Worm (Caenorhabditis elegans): ENCODE results near the gene F53F4.17.

Gene F53F4.17

DNA sequence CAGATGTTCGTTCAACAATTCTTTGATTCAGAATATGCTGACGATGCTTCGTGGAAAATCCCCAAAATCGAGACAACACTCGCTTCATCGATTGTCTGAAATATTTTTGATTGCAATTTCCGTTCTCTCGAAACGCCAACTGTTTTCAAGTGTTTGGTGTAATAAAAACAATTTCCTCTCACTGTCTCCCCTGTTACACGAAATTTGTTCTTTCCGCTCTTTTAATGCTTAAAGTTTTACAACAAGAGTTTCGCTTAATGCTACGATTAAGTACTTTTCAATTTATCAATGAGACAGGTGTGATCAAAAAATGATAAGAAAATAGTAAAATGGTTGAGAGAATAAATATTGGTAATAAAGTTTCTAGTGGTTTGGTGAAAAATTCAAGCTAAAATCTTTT is 31.7 kb upstream of the F53F4.17 start, which contains the start of gene C56A3.6:
TSS of gene C56A3.6 (minus strand) at position 101 of the 400 bp plus-strand sequence.
- TF ChIP-seq lin-11 (tag; optimal IDR thresholded peaks at IDR 0.05) (no peak), lin-39 (tag; optimal IDR thresholded peaks at IDR 0.05) (no peak), fos-1 (tag; optimal IDR thresholded peaks at IDR 0.05) (no peak), nhr-11 (tag; optimal IDR thresholded peaks at IDR 0.05) (no peak), lin-13 (GFP tag; optimal IDR thresholded peaks at IDR 0.05) (no peak), R02D3.7 (tag; optimal IDR thresholded peaks at IDR 0.05) (no peak), ceh-82 (tag; optimal IDR thresholded peaks at IDR 0.05) (no peak), nhr-6 (tag; optimal IDR thresholded peaks at IDR 0.05) (no peak), dmd-4 (tag; optimal IDR thresholded peaks at IDR 0.05) (no peak), mdl-1 (tag; optimal IDR thresholded peaks at IDR 0.05) (no peak), sem-4 (tag; optimal IDR thresholded peaks at IDR 0.05) (no peak), lsy-2 (tag; optimal IDR thresholded peaks at IDR 0.05) (no peak), unc-55 (GFP tag; optimal IDR thresholded peaks at IDR 0.05) (no peak), Y55F3AM.14 (GFP tag; optimal IDR thresholded peaks at IDR 0.05) (no peak), zag-1 (tag; optimal IDR thresholded peaks at IDR 0.05) (no peak), F13H6.1 (tag; optimal IDR thresholded peaks at IDR 0.05) (no peak), skn-1 (tag; optimal IDR thresholded peaks at IDR 0.05) (no peak), nhr-21 (tag; optimal IDR thresholded peaks at IDR 0.05) (no peak), crh-2 (tag; optimal IDR thresholded peaks at IDR 0.05) (no peak)

DNA sequence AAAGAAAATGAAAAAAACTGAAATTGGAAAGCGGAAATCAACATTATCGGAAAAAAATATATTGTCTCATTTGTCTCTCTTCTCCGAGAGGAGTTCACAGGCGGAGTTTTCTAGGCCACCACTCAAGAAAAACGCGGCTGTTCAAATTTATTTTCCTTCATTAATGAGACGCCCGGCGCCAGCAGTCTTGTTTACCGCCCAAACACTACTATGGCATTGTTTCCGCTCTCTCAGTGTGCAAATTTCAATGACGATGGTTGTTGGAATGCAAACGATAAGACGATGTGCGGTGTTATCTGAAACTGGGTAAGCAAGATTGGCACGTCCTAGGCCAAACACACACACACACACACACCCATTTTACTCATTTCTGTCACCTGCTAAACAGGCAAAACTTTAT is 31.3 kb upstream of the F53F4.17 start, which contains the start of gene cav-2:
TSS of gene cav-2 (plus strand) at position 359 of the 400 bp plus-strand sequence.
- no peak for TF ChIP-seq nhr-10 (tag; optimal IDR thresholded peaks at IDR 0.05)
- TF ChIP-seq ceh-16 (tag; optimal IDR thresholded peaks at IDR 0.05): no peak
- TF ChIP-seq ZK546.5 (tag; optimal IDR thresholded peaks at IDR 0.05): no peak
- TF ChIP-seq nhr-11 (tag; optimal IDR thresholded peaks at IDR 0.05): no peak
- TF ChIP-seq nhr-21 (tag; optimal IDR thresholded peaks at IDR 0.05): peak; percentile 58
- TF ChIP-seq unc-39 (tag; optimal IDR thresholded peaks at IDR 0.05): no peak
- peak in 1 of 2 experiments; percentile 13 for TF ChIP-seq mdl-1 (tag; optimal IDR thresholded peaks at IDR 0.05)
- TF ChIP-seq skn-1 (tag; optimal IDR thresholded peaks at IDR 0.05): no peak
- TF ChIP-seq crh-2 (tag; optimal IDR thresholded peaks at IDR 0.05): peak; percentile 84
- no peak for TF ChIP-seq nhr-237 (tag; optimal IDR thresholded peaks at IDR 0.05)
- peak; percentile 62 for TF ChIP-seq snpc-4 (tag; optimal IDR thresholded peaks at IDR 0.05)
- TF ChIP-seq Y55F3AM.14 (GFP tag; optimal IDR thresholded peaks at IDR 0.05): no peak
- TF ChIP-seq dmd-4 (tag; optimal IDR thresholded peaks at IDR 0.05): no peak
- no peak for TF ChIP-seq elt-1 (tag; optimal IDR thresholded peaks at IDR 0.05)
- TF ChIP-seq aly-2 (tag; optimal IDR thresholded peaks at IDR 0.05): no peak
- no peak for TF ChIP-seq elt-3 (tag; optimal IDR thresholded peaks at IDR 0.05)
- no peak for TF ChIP-seq nhr-6 (tag; optimal IDR thresholded peaks at IDR 0.05)
- peak; percentile 48 for TF ChIP-seq nhr-129 (tag; optimal IDR thresholded peaks at IDR 0.05)
- no peak for TF ChIP-seq peb-1 (tag; optimal IDR thresholded peaks at IDR 0.05)
- no peak for TF ChIP-seq R02D3.7 (tag; optimal IDR thresholded peaks at IDR 0.05)
- TF ChIP-seq sma-3 (GFP tag; optimal IDR thresholded peaks at IDR 0.05): peak; percentile 83
- peak; percentile 34 for TF ChIP-seq lin-11 (tag; optimal IDR thresholded peaks at IDR 0.05)
- no peak for TF ChIP-seq blmp-1 (tag; optimal IDR thresholded peaks at IDR 0.05; ENCODE audit: insufficient read depth)
- TF ChIP-seq C34F6.9 (tag; optimal IDR thresholded peaks at IDR 0.05): peak; percentile 82
- TF ChIP-seq lin-13 (GFP tag; optimal IDR thresholded peaks at IDR 0.05): peak; percentile 64
- TF ChIP-seq sem-4 (tag; optimal IDR thresholded peaks at IDR 0.05): peak; percentile 59
- TF ChIP-seq egl-27 (tag; optimal IDR thresholded peaks at IDR 0.05): peak; percentile 36
- TF ChIP-seq F13H6.1 (tag; optimal IDR thresholded peaks at IDR 0.05): peak; percentile 81
- no peak for TF ChIP-seq unc-62 (GFP tag; optimal IDR thresholded peaks at IDR 0.05)
- TF ChIP-seq ceh-82 (tag; optimal IDR thresholded peaks at IDR 0.05): no peak
- no peak for TF ChIP-seq ztf-4 (tag; optimal IDR thresholded peaks at IDR 0.05)
- peak; percentile 87 for TF ChIP-seq fos-1 (tag; optimal IDR thresholded peaks at IDR 0.05)
- no peak for TF ChIP-seq zag-1 (tag; optimal IDR thresholded peaks at IDR 0.05)
- TF ChIP-seq nhr-12 (tag; optimal IDR thresholded peaks at IDR 0.05): no peak
- peak; percentile 85 for TF ChIP-seq sma-9 (GFP tag; optimal IDR thresholded peaks at IDR 0.05)
- TF ChIP-seq sma-9 (tag; optimal IDR thresholded peaks at IDR 0.05): no peak
- TF ChIP-seq nhr-25 (tag; optimal IDR thresholded peaks at IDR 0.05): peak; percentile 72
- no peak for TF ChIP-seq ztf-1 (GFP tag; conservative IDR thresholded peaks at IDR 0.05)
- TF ChIP-seq lsy-2 (tag; optimal IDR thresholded peaks at IDR 0.05): peak; percentile 58 to 83
- no peak for TF ChIP-seq alr-1 (tag; optimal IDR thresholded peaks at IDR 0.05)
- TF ChIP-seq gmeb-1 (tag; optimal IDR thresholded peaks at IDR 0.05): peak; percentile 96
- no peak for TF ChIP-seq ama-1 (optimal IDR thresholded peaks at IDR 0.05)
- TF ChIP-seq mbf-1 (tag; optimal IDR thresholded peaks at IDR 0.05): no peak
- peak; percentile 73 for TF ChIP-seq mab-5 (tag; optimal IDR thresholded peaks at IDR 0.05)
- TF ChIP-seq nhr-77 (tag; optimal IDR thresholded peaks at IDR 0.05): no peak
- no peak for TF ChIP-seq ztf-11 (tag; optimal IDR thresholded peaks at IDR 0.05)
- TF ChIP-seq nhr-23 (tag; optimal IDR thresholded peaks at IDR 0.05): no peak
- TF ChIP-seq unc-55 (GFP tag; optimal IDR thresholded peaks at IDR 0.05): peak; percentile 92
- TF ChIP-seq lin-39 (tag; optimal IDR thresholded peaks at IDR 0.05): no peak

Measured in whole organism, L2 larva.